Worm (Caenorhabditis elegans) whole organism, young adult: ENCODE measurements around the gene C14E2.7.

Experiments used
- F22D6.2 ChIP-seq: sonication (generic microtip); optimal IDR thresholded peaks from 2 replicates; lab custom pipeline; 2016; ENCODE audit warnings: mild to moderate bottlenecking, missing genetic modification characterization, missing compliant biosample characterization
- F23B12.7 ChIP-seq: sonication (generic microtip); optimal IDR thresholded peaks from 2 replicates; lab custom pipeline; 2017; ENCODE audit warnings: missing genetic modification characterization, mild to moderate bottlenecking, missing compliant biosample characterization, antibody characterized with exemption, moderate library complexity; ENCODE audit not compliant: insufficient read depth
- F33H1.4 ChIP-seq: fragments of 200-800 bp; sonication (Bioruptor generic); IDR thresholded peaks from 2 replicates; pipeline ENCODE4 v1.3.6; 2022; ENCODE audit warnings: missing genetic modification reagents, missing genetic modification characterization, missing compliant biosample characterization
- F57C9.4 ChIP-seq: sonication (generic microtip); optimal IDR thresholded peaks from 2 replicates; lab custom pipeline; 2017; ENCODE audit warnings: mild to moderate bottlenecking, missing genetic modification characterization, missing compliant biosample characterization
- K12H6.12 ChIP-seq: fragments of 200-800 bp; sonication (Bioruptor generic); optimal IDR thresholded peaks from 2 replicates; lab custom pipeline; 2018; ENCODE audit warnings: mild to moderate bottlenecking, missing genetic modification characterization, missing compliant biosample characterization
- Y53F4B.3 ChIP-seq: fragments of 200-800 bp; sonication (Bioruptor generic); IDR thresholded peaks from 2 replicates; pipeline ENCODE4 v1.3.6; 2022; ENCODE audit warnings: missing genetic modification reagents, missing genetic modification characterization, missing compliant biosample characterization
- Y56A3A.18 ChIP-seq: fragments of 200-800 bp; sonication (Bioruptor generic); IDR thresholded peaks from 2 replicates; pipeline ENCODE4 v1.3.6; 2022; ENCODE audit warnings: missing genetic modification reagents, missing genetic modification characterization, missing compliant biosample characterization
- atf-7 ChIP-seq: sonication (generic microtip); optimal IDR thresholded peaks from 2 replicates; lab custom pipeline; 2017; ENCODE audit warnings: mild to moderate bottlenecking, missing genetic modification characterization, missing compliant biosample characterization
- athp-1 ChIP-seq: sonication (generic microtip); optimal IDR thresholded peaks from 2 replicates; lab custom pipeline; 2017; ENCODE audit warnings: mild to moderate bottlenecking, missing genetic modification characterization, missing compliant biosample characterization
- attf-3 ChIP-seq: fragments of 200-800 bp; sonication (Bioruptor generic); conservative IDR thresholded peaks from 2 replicates; pipeline ENCODE4 v1.3.6; 2022; ENCODE audit warnings: missing genetic modification reagents, missing genetic modification characterization, missing compliant biosample characterization
- attf-5 ChIP-seq: fragments of 200-800 bp; sonication (Bioruptor generic); optimal IDR thresholded peaks from 2 replicates; lab custom pipeline; 2018; ENCODE audit warnings: mild to moderate bottlenecking, missing genetic modification characterization, missing compliant biosample characterization
- attf-6 ChIP-seq: fragments of 200-800 bp; sonication (Bioruptor generic); IDR thresholded peaks from 2 replicates; pipeline ENCODE4 v1.3.6; 2022; ENCODE audit warnings: missing genetic modification reagents, missing genetic modification characterization, missing compliant biosample characterization
- bed-2 ChIP-seq: fragments of 200-800 bp; sonication (Bioruptor generic); IDR thresholded peaks from 2 replicates; pipeline ENCODE4 v1.3.6; 2022; ENCODE audit warnings: missing genetic modification reagents, missing genetic modification characterization, missing compliant biosample characterization
- ccch-3 ChIP-seq: fragments of 200-800 bp; sonication (Bioruptor generic); optimal IDR thresholded peaks from 2 replicates; lab custom pipeline; 2018; ENCODE audit warnings: mild to moderate bottlenecking, missing genetic modification characterization, missing compliant biosample characterization
- cebp-2 ChIP-seq: fragments of 200-800 bp; sonication (Bioruptor generic); IDR thresholded peaks from 2 replicates; pipeline ENCODE4 v1.3.6; 2022; ENCODE audit warnings: missing genetic modification characterization, missing compliant biosample characterization
- ceh-79 ChIP-seq: sonication (generic microtip); optimal IDR thresholded peaks from 2 replicates; lab custom pipeline; 2017; ENCODE audit warnings: mild to moderate bottlenecking, missing genetic modification characterization, missing compliant biosample characterization
- die-1 ChIP-seq: sonication (generic microtip); optimal IDR thresholded peaks from 2 replicates; lab custom pipeline; 2016; ENCODE audit warnings: missing genotype, mild to moderate bottlenecking, missing genetic modification characterization, missing compliant biosample characterization
- dpl-1 ChIP-seq: fragments of 150-350 bp; optimal IDR thresholded peaks from 2 replicates; lab custom pipeline; 2014; ENCODE audit warnings: missing biosample characterization, missing genetic modification reagents, missing genetic modification characterization
- egl-44 ChIP-seq: fragments of 200-800 bp; sonication (Bioruptor generic); IDR thresholded peaks from 2 replicates; pipeline ENCODE4 v1.3.6; 2022; ENCODE audit warnings: missing genetic modification reagents, missing genetic modification characterization, missing compliant biosample characterization
- egrh-3 ChIP-seq: fragments of 200-800 bp; sonication (Bioruptor generic); IDR thresholded peaks from 2 replicates; pipeline ENCODE4 v1.3.6; 2022; ENCODE audit warnings: missing genetic modification reagents, missing genetic modification characterization, missing compliant biosample characterization
- ets-4 ChIP-seq: fragments of 200-800 bp; sonication (Bioruptor generic); optimal IDR thresholded peaks from 2 replicates; lab custom pipeline; 2018; ENCODE audit warnings: mild to moderate bottlenecking, missing genetic modification characterization, missing compliant biosample characterization
- hlh-12 ChIP-seq: sonication (generic microtip); optimal IDR thresholded peaks from 2 replicates; lab custom pipeline; 2016; ENCODE audit warnings: missing genetic modification characterization, missing compliant biosample characterization
- hmg-1.2 ChIP-seq: fragments of 200-800 bp; sonication (Bioruptor generic); IDR thresholded peaks from 2 replicates; pipeline ENCODE4 v1.3.6; 2022; ENCODE audit warnings: missing genetic modification reagents, missing genetic modification characterization, missing compliant biosample characterization
- hrde-1 ChIP-seq: sonication (generic microtip); optimal IDR thresholded peaks from 2 replicates; lab custom pipeline; 2016; ENCODE audit warnings: missing genetic modification characterization, mild to moderate bottlenecking, missing compliant biosample characterization, moderate library complexity, missing genotype, missing genetic modification reagents, borderline replicate concordance
- lag-1 ChIP-seq: fragments of 200-800 bp; sonication (Bioruptor generic); IDR thresholded peaks from 2 replicates; pipeline ENCODE4 v1.3.6; 2022; ENCODE audit warnings: missing genetic modification reagents, missing genetic modification characterization, missing compliant biosample characterization
- lin-35 ChIP-seq, 3 experiments: fragments of 150-350 bp in 2 of 3; sonication (generic microtip) in 1 of 3; optimal IDR thresholded peaks; 2 replicates each; lab custom pipeline; 2014 to 2018; ENCODE audit warnings: missing biosample characterization in 3 of 3, missing genetic modification characterization in 3 of 3, missing genetic modification reagents in 3 of 3
- nfya-1 ChIP-seq: sonication (generic microtip); optimal IDR thresholded peaks from 2 replicates; lab custom pipeline; 2017; ENCODE audit warnings: antibody characterized with exemption, missing compliant biosample characterization, missing genetic modification characterization, borderline replicate concordance; ENCODE audit not compliant: insufficient read depth
- nfyb-1 ChIP-seq: fragments of 200-800 bp; sonication (Bioruptor generic); IDR thresholded peaks from 2 replicates; pipeline ENCODE4 v1.3.6; 2022; ENCODE audit warnings: missing genetic modification reagents, missing genetic modification characterization, missing compliant biosample characterization
- nhr-120 ChIP-seq: fragments of 200-800 bp; sonication (Bioruptor generic); IDR thresholded peaks from 2 replicates; pipeline ENCODE4 v1.3.6; 2022; ENCODE audit warnings: missing genetic modification characterization, missing compliant biosample characterization
- repo-1 ChIP-seq: sonication (generic microtip); optimal IDR thresholded peaks from 2 replicates; lab custom pipeline; 2017; ENCODE audit warnings: mild to moderate bottlenecking, missing genetic modification characterization, missing compliant biosample characterization
- somi-1 ChIP-seq: fragments of 200-800 bp; sonication (Bioruptor generic); optimal IDR thresholded peaks from 2 replicates; lab custom pipeline; 2018; ENCODE audit warnings: mild to moderate bottlenecking, missing genetic modification characterization, missing compliant biosample characterization
- tbx-9 ChIP-seq: sonication (generic microtip); optimal IDR thresholded peaks from 2 replicates; lab custom pipeline; 2016; ENCODE audit warnings: borderline replicate concordance, missing genetic modification characterization, inconsistent platforms, missing compliant biosample characterization
- unc-62 ChIP-seq: fragments of 150-350 bp; optimal IDR thresholded peaks from 2 replicates; lab custom pipeline; 2014; ENCODE audit warnings: missing biosample characterization, missing genetic modification reagents, missing genetic modification characterization
- ztf-26 ChIP-seq: sonication (generic microtip); optimal IDR thresholded peaks from 2 replicates; lab custom pipeline; 2017; ENCODE audit warnings: missing genetic modification characterization, missing compliant biosample characterization
- ztf-3 ChIP-seq: fragments of 200-800 bp; sonication (Bioruptor generic); optimal IDR thresholded peaks from 2 replicates; lab custom pipeline; 2018; ENCODE audit warnings: mild to moderate bottlenecking, missing genetic modification characterization, missing compliant biosample characterization

The C14E2.7 gene

ce11 chrX:1837703-1838102 is 21.5 kb downstream of the C14E2.7 start (continued):
- TF ChIP-seq lag-1, result no peak
- no peak for TF ChIP-seq dpl-1 (GFP tag; lab: Kevin White, UChicago)
- no peak for TF ChIP-seq tbx-9 (tag; lab: Kevin White, UChicago)
- TF ChIP-seq hrde-1, result peak; percentile 40
- no peak for TF ChIP-seq attf-6 (GFP tag; lab: Robert Waterston, UW)
- TF ChIP-seq hlh-12 (tag; lab: Kevin White, UChicago), result no peak
- no peak for TF ChIP-seq unc-62 (GFP tag; lab: Kevin White, UChicago)
- no peak for TF ChIP-seq ccch-3 (GFP tag; lab: Kevin White, UChicago)
- peak; percentile 68 for TF ChIP-seq ceh-79 (tag; lab: Kevin White, UChicago)
- peak; percentile 54 for TF ChIP-seq F23B12.7

ce11 chrX:1845493-1845892 is 29.3 kb downstream of the C14E2.7 start, which contains the start of gene T26C11.4:
Gene T26C11.4, minus strand, starts transcription at chrX:1845546.
- peak in 1 of 3 experiments; percentile 1 for TF ChIP-seq lin-35 (GFP tag; optimal IDR thresholded peaks at IDR 0.05; lab: Kevin White, UChicago)
- no peak for TF ChIP-seq Y56A3A.18 (GFP tag; lab: Robert Waterston, UW)
- peak; percentile 58; the same call in 1 of the 2 replicates for TF ChIP-seq hmg-1.2 (GFP tag; lab: Robert Waterston, UW)
- TF ChIP-seq lag-1, result no peak
- TF ChIP-seq, all 124 proteins: peak for 2

ce11 chrX:1847685-1848084 is 31.5 kb downstream of the C14E2.7 start:
- no peak for TF ChIP-seq egrh-3 (GFP tag; lab: Robert Waterston, UW)
- no peak for TF ChIP-seq attf-3
- no peak for TF ChIP-seq somi-1 (GFP tag; lab: Kevin White, UChicago)
- no peak for TF ChIP-seq F22D6.2 (tag; lab: Kevin White, UChicago)
- TF ChIP-seq F57C9.4, result no peak
- TF ChIP-seq Y53F4B.3, result no peak
- TF ChIP-seq nhr-120 (GFP tag; lab: Robert Waterston, UW), result no peak
- no peak for TF ChIP-seq ets-4 (GFP tag; lab: Kevin White, UChicago)
- TF ChIP-seq K12H6.12, result no peak
- TF ChIP-seq die-1, result no peak
- TF ChIP-seq ztf-26, result no peak
- no peak for TF ChIP-seq cebp-2 (GFP tag; lab: Robert Waterston, UW)
- TF ChIP-seq F33H1.4 (GFP tag; lab: Robert Waterston, UW), result no peak
- no peak for TF ChIP-seq nfyb-1 (GFP tag; lab: Robert Waterston, UW)
- TF ChIP-seq ztf-3 (GFP tag; lab: Kevin White, UChicago), result no peak

- TF ChIP-seq egl-44 (GFP tag; lab: Robert Waterston, UW) (no peak), atf-7 (tag; lab: Kevin White, UChicago) (no peak), hlh-12 (tag; lab: Kevin White, UChicago) (no peak), athp-1 (tag; lab: Kevin White, UChicago) (no peak), die-1 (no peak), attf-3 (no peak), repo-1 (tag; lab: Kevin White, UChicago) (no peak), hrde-1 (no peak), bed-2 (no peak), ztf-26 (no peak), attf-5 (GFP tag; lab: Kevin White, UChicago) (no peak), nfya-1 (tag; lab: Kevin White, UChicago) (no peak), F57C9.4 (no peak), nfyb-1 (GFP tag; lab: Robert Waterston, UW) (no peak)
These were observed 32.4 kb downstream of the C14E2.7 start, which contains the start of gene ceh-41 for ce11 chrX:1848575-1848974. Gene ceh-41, minus strand, starts transcription at chrX:1848675.
